Fruit fly (Drosophila melanogaster) whole organism, embryonic: Measurements from ENCODE around the gene beat-Vc.

Experiments used
- Atf-2 ChIP-seq: fragments of 200-800 bp; sonication (Bioruptor generic); optimal IDR thresholded peaks from 2 replicates; lab custom pipeline; 2016; ENCODE audit warnings: missing biosample characterization, missing genetic modification characterization
- CG10654 ChIP-seq: fragments of 200-800 bp; sonication (Bioruptor generic); optimal IDR thresholded peaks from 2 replicates; lab custom pipeline; 2016; ENCODE audit warnings: missing biosample characterization, missing genetic modification characterization
- CG11504 ChIP-seq: fragments of 200-800 bp; sonication (Bioruptor generic); optimal IDR thresholded peaks from 3 replicates; lab custom pipeline; 2019; ENCODE audit warnings: missing biosample characterization, mild to moderate bottlenecking, missing genetic modification characterization, moderate library complexity
- CG1233 ChIP-seq: fragments of 200-800 bp; sonication (Bioruptor generic); optimal IDR thresholded peaks from 4 replicates; lab custom pipeline; 2018; ENCODE audit warnings: missing biosample characterization, mild to moderate bottlenecking, missing genetic modification characterization
- CG14860 ChIP-seq: fragments of 200-800 bp; sonication (Bioruptor generic); IDR thresholded peaks from 3 replicates; pipeline ENCODE4 v1.3.6; 2022; ENCODE audit warnings: missing biosample characterization, missing genetic modification characterization; ENCODE audit not compliant: partially characterized antibody
- CG15696 ChIP-seq: fragments of 200-800 bp; sonication (Bioruptor generic); optimal IDR thresholded peaks from 2 replicates; lab custom pipeline; 2019; ENCODE audit warnings: missing biosample characterization, mild to moderate bottlenecking, missing genetic modification characterization, moderate library complexity
- CG1602 ChIP-seq: fragments of 200-800 bp; sonication (Bioruptor generic); optimal IDR thresholded peaks from 3 replicates; lab custom pipeline; 2016; ENCODE audit warnings: missing biosample characterization, missing genetic modification characterization
- CG17328 ChIP-seq: fragments of 200-800 bp; sonication (Bioruptor generic); IDR thresholded peaks from 2 replicates; pipeline ENCODE4 v1.3.6; 2022; ENCODE audit warnings: missing biosample characterization, missing genetic modification characterization
- CG17802 ChIP-seq: fragments of 200-800 bp; sonication (Bioruptor generic); optimal IDR thresholded peaks from 2 replicates; lab custom pipeline; 2018; ENCODE audit warnings: missing biosample characterization, mild to moderate bottlenecking, missing genetic modification characterization, moderate library complexity
- CG2199 ChIP-seq: fragments of 200-800 bp; sonication (Bioruptor generic); IDR thresholded peaks from 3 replicates; pipeline ENCODE4 v1.3.6; 2022; ENCODE audit warnings: missing biosample characterization, missing genetic modification characterization
- CG31224 ChIP-seq: fragments of 200-800 bp; sonication (Bioruptor generic); IDR thresholded peaks from 2 replicates; pipeline ENCODE4 v1.3.6; 2022; ENCODE audit warnings: missing biosample characterization, missing genetic modification characterization
- CG32772 ChIP-seq: fragments of 200-800 bp; sonication (Bioruptor generic); IDR thresholded peaks from 2 replicates; pipeline ENCODE4 v1.3.6; 2022; ENCODE audit warnings: missing biosample characterization, missing genetic modification characterization
- CG33557 ChIP-seq: fragments of 200-800 bp; sonication (Bioruptor generic); optimal IDR thresholded peaks from 2 replicates; lab custom pipeline; 2019; ENCODE audit warnings: missing biosample characterization, mild to moderate bottlenecking, missing genetic modification characterization, moderate library complexity
- CG4282 ChIP-seq: fragments of 200-800 bp; sonication (Bioruptor generic); optimal IDR thresholded peaks from 2 replicates; lab custom pipeline; 2016; ENCODE audit warnings: missing biosample characterization, missing genetic modification characterization
- CG6272 ChIP-seq: fragments of 200-800 bp; sonication (Bioruptor generic); IDR thresholded peaks from 2 replicates; pipeline ENCODE4 v1.3.6; 2022; ENCODE audit warnings: missing biosample characterization, missing genetic modification characterization
- CG7839 ChIP-seq: fragments of 200-800 bp; sonication (Bioruptor generic); optimal IDR thresholded peaks from 3 replicates; lab custom pipeline; 2018; ENCODE audit warnings: missing biosample characterization, mild to moderate bottlenecking, missing genetic modification characterization, moderate library complexity
- Dll ChIP-seq: fragments of 200-800 bp; sonication (Bioruptor generic); IDR thresholded peaks from 4 replicates; pipeline ENCODE4 v1.3.6; 2022; ENCODE audit warnings: missing biosample characterization, missing genetic modification characterization; ENCODE audit not compliant: partially characterized antibody
- Eip74EF ChIP-seq, 2 experiments: fragments of 200-800 bp in 1 of 2; fragments of >200 bp in 1 of 2; sonication (Bioruptor generic) in 1 of 2; optimal IDR thresholded peaks; 2 replicates each; lab custom pipeline; 2017 to 2019; ENCODE audit warnings: missing biosample characterization in 2 of 2, missing genetic modification characterization in 2 of 2, mild to moderate bottlenecking in 1 of 2, moderate library complexity in 1 of 2
- Gsc ChIP-seq: fragments of 200-800 bp; sonication (Bioruptor generic); IDR thresholded peaks from 2 replicates; pipeline ENCODE4 v1.3.6; 2022; ENCODE audit warnings: missing biosample characterization, missing genetic modification characterization
- H15 ChIP-seq: fragments of 200-800 bp; sonication (Bioruptor generic); IDR thresholded peaks from 3 replicates; pipeline ENCODE4 v1.3.6; 2022; ENCODE audit warnings: missing biosample characterization, missing genetic modification characterization
- Lim3 ChIP-seq: fragments of 200-800 bp; sonication (Bioruptor generic); IDR thresholded peaks from 2 replicates; pipeline ENCODE4 v1.3.6; 2022; ENCODE audit warnings: missing biosample characterization, missing genetic modification characterization
- Mad ChIP-seq: fragments of 200-800 bp; sonication (Bioruptor generic); optimal IDR thresholded peaks from 2 replicates; lab custom pipeline; 2016; ENCODE audit warnings: missing biosample characterization, missing genetic modification characterization
- NC2β ChIP-seq: fragments of 200-800 bp; sonication (Bioruptor generic); optimal IDR thresholded peaks from 2 replicates; lab custom pipeline; 2016; ENCODE audit warnings: missing biosample characterization, missing genetic modification characterization
- NFAT ChIP-seq: fragments of 200-800 bp; sonication (Bioruptor generic); IDR thresholded peaks from 2 replicates; pipeline ENCODE4 v1.3.6; 2022; ENCODE audit warnings: missing biosample characterization, missing genetic modification characterization
- NK7.1 ChIP-seq: fragments of 200-800 bp; sonication (Bioruptor generic); optimal IDR thresholded peaks from 3 replicates; lab custom pipeline; 2016; ENCODE audit warnings: missing biosample characterization, missing genetic modification characterization
- Nf-YA ChIP-seq: fragments of 200-800 bp; sonication (Bioruptor generic); IDR thresholded peaks from 2 replicates; pipeline ENCODE4 v1.3.6; 2022; ENCODE audit warnings: missing biosample characterization, missing genetic modification characterization
- Nf-YB ChIP-seq: fragments of 200-800 bp; sonication (Bioruptor generic); optimal IDR thresholded peaks from 3 replicates; lab custom pipeline; 2019; ENCODE audit warnings: missing biosample characterization, mild to moderate bottlenecking, missing genetic modification characterization, moderate library complexity
- Six4 ChIP-seq: fragments of 200-800 bp; sonication (Bioruptor generic); optimal IDR thresholded peaks from 2 replicates; lab custom pipeline; 2016; ENCODE audit warnings: missing biosample characterization, missing genetic modification characterization
- Stat92E ChIP-seq, 3 experiments: fragments of >200 bp in 2 of 3; fragments of 200-800 bp in 1 of 3; sonication (Bioruptor generic) in 1 of 3; optimal IDR thresholded peaks; 2 replicates each; lab custom pipeline; 2017 to 2019; ENCODE audit warnings: missing biosample characterization in 3 of 3, missing genetic modification characterization in 3 of 3, mild to moderate bottlenecking in 1 of 3, moderate library complexity in 1 of 3
- Taf1 ChIP-seq: fragments of 200-800 bp; sonication (Bioruptor generic); IDR thresholded peaks from 2 replicates; pipeline ENCODE4 v1.3.6; 2022; ENCODE audit warnings: missing biosample characterization, missing genetic modification characterization
- chinmo ChIP-seq: fragments of 200-800 bp; sonication (Bioruptor generic); IDR thresholded peaks from 4 replicates; pipeline ENCODE4 v1.3.6; 2022; ENCODE audit warnings: missing biosample characterization, missing genetic modification characterization; ENCODE audit not compliant: partially characterized antibody
- fd102C ChIP-seq: fragments of 200-800 bp; sonication (Bioruptor generic); optimal IDR thresholded peaks from 2 replicates; lab custom pipeline; 2018; ENCODE audit warnings: missing biosample characterization, mild to moderate bottlenecking, missing genetic modification characterization, moderate library complexity
- kah ChIP-seq: fragments of 200-800 bp; sonication (Bioruptor generic); optimal IDR thresholded peaks from 2 replicates; lab custom pipeline; 2018; ENCODE audit warnings: missing biosample characterization, mild to moderate bottlenecking, missing genetic modification characterization
- knrl ChIP-seq: fragments of 200-800 bp; sonication (Bioruptor generic); IDR thresholded peaks from 3 replicates; pipeline ENCODE4 v1.3.6; 2022; ENCODE audit warnings: missing biosample characterization, missing genetic modification characterization; ENCODE audit not compliant: partially characterized antibody
- lbe ChIP-seq: fragments of 200-800 bp; sonication (Bioruptor generic); optimal IDR thresholded peaks from 2 replicates; lab custom pipeline; 2016; ENCODE audit warnings: missing biosample characterization, mild to moderate bottlenecking, missing genetic modification characterization
- nau ChIP-seq: fragments of 200-800 bp; sonication (Bioruptor generic); optimal IDR thresholded peaks from 3 replicates; lab custom pipeline; 2017; ENCODE audit warnings: missing biosample characterization, mild to moderate bottlenecking, missing genetic modification characterization, missing genetic modification reagents
- nmo ChIP-seq: fragments of 200-800 bp; sonication (Bioruptor generic); optimal IDR thresholded peaks from 2 replicates; lab custom pipeline; 2018; ENCODE audit warnings: missing biosample characterization, mild to moderate bottlenecking, missing genetic modification characterization, moderate library complexity
- psq ChIP-seq: fragments of 200-800 bp; sonication (Bioruptor generic); optimal IDR thresholded peaks from 2 replicates; lab custom pipeline; 2017; ENCODE audit warnings: missing biosample characterization, missing genetic modification characterization
- row ChIP-seq: fragments of 200-800 bp; sonication (Bioruptor generic); IDR thresholded peaks from 3 replicates; pipeline ENCODE4 v1.3.6; 2022; ENCODE audit warnings: missing biosample characterization, missing genetic modification characterization
- sens-2 ChIP-seq: fragments of 200-800 bp; sonication (Bioruptor generic); IDR thresholded peaks from 2 replicates; pipeline ENCODE4 v1.3.6; 2022; ENCODE audit warnings: missing biosample characterization, missing genetic modification characterization
- seq ChIP-seq: fragments of 200-800 bp; sonication (Bioruptor generic); IDR thresholded peaks from 2 replicates; pipeline ENCODE4 v1.3.6; 2022; ENCODE audit warnings: missing biosample characterization, missing genetic modification characterization
- slou ChIP-seq: fragments of 200-800 bp; sonication (Bioruptor generic); optimal IDR thresholded peaks from 3 replicates; lab custom pipeline; 2016; ENCODE audit warnings: missing biosample characterization, missing genetic modification characterization
- sr ChIP-seq: fragments of 200-800 bp; sonication (Bioruptor generic); IDR thresholded peaks from 3 replicates; pipeline ENCODE4 v1.3.6; 2022; ENCODE audit warnings: missing biosample characterization, missing genetic modification characterization
- ttk ChIP-seq: fragments of 200-800 bp; sonication (Bioruptor generic); IDR thresholded peaks from 2 replicates; pipeline ENCODE4 v2.1.2; 2022; ENCODE audit warnings: missing biosample characterization, missing genetic modification characterization
- tx ChIP-seq: fragments of 200-800 bp; sonication (Bioruptor generic); optimal IDR thresholded peaks from 2 replicates; lab custom pipeline; 2016; ENCODE audit warnings: missing biosample characterization, missing genetic modification characterization
- unc-4 ChIP-seq: fragments of 200-800 bp; sonication (Bioruptor generic); IDR thresholded peaks from 2 replicates; pipeline ENCODE4 v1.3.6; 2022; ENCODE audit warnings: missing biosample characterization, missing genetic modification characterization; ENCODE audit not compliant: partially characterized antibody
- zen ChIP-seq: fragments of 200-800 bp; sonication (Bioruptor generic); optimal IDR thresholded peaks from 3 replicates; lab custom pipeline; 2018; ENCODE audit warnings: missing biosample characterization, mild to moderate bottlenecking, missing genetic modification characterization, moderate library complexity
- zfh1 ChIP-seq: fragments of 200-800 bp; sonication (Bioruptor generic); IDR thresholded peaks from 3 replicates; pipeline ENCODE4 v1.3.6; 2022; ENCODE audit warnings: missing biosample characterization, missing genetic modification characterization

beat-Vc gene

dm6 chr3R:12717588-12718535 is 65.2 kb downstream of the beat-Vc start (continued):
- TF ChIP-seq seq (GFP tag; lab: Robert Waterston, UW) = peak; percentile 62; the same call in 1 of the 2 replicates
- peak; percentile 71 for TF ChIP-seq CG11504 (tag; lab: Kevin White, UChicago)
- no peak for TF ChIP-seq Eip74EF (GFP tag; optimal IDR thresholded peaks at IDR 0.05; lab: Kevin White, UChicago)
- TF ChIP-seq row = peak; percentile 82
- TF ChIP-seq tx (GFP tag; lab: Kevin White, UChicago) = no peak
- peak; percentile 51 for TF ChIP-seq Atf-2 (GFP tag; lab: Kevin White, UChicago)
- no peak for TF ChIP-seq slou (GFP tag; lab: Kevin White, UChicago)
- no peak for TF ChIP-seq Gsc (GFP tag; lab: Robert Waterston, UW)
- TF ChIP-seq CG10654 (GFP tag; lab: Kevin White, UChicago) = peak; percentile 50
- TF ChIP-seq Mad (GFP tag; lab: Kevin White, UChicago) = no peak
- TF ChIP-seq knrl (GFP tag; lab: Robert Waterston, UW) = no peak
- TF ChIP-seq sens-2 (GFP tag; lab: Robert Waterston, UW) = no peak
- peak; percentile 62 for TF ChIP-seq zfh1 (GFP tag; lab: Robert Waterston, UW)
- TF ChIP-seq zen = no peak
- TF ChIP-seq nau (GFP tag; lab: Kevin White, UChicago) = peak; percentile 3
- TF ChIP-seq Dll (GFP tag; lab: Robert Waterston, UW) = no peak
- no peak for TF ChIP-seq CG4282 (GFP tag; lab: Kevin White, UChicago)
- no peak for TF ChIP-seq sr (GFP tag; lab: Robert Waterston, UW)
- peak; percentile 45; the same call in 1 of the 2 replicates for TF ChIP-seq CG32772 (GFP tag; lab: Robert Waterston, UW)
- TF ChIP-seq CG33557 (GFP tag; lab: Kevin White, UChicago) = no peak
- TF ChIP-seq CG6272 (GFP tag; lab: Robert Waterston, UW) = peak; percentile 42
- TF ChIP-seq nmo (GFP tag; lab: Kevin White, UChicago) = peak; percentile 28
- TF ChIP-seq unc-4 = no peak
- peak; percentile 67 for TF ChIP-seq CG17328 (GFP tag; lab: Robert Waterston, UW)
- TF ChIP-seq NFAT (GFP tag; lab: Robert Waterston, UW) = peak; percentile 36; the same call in 1 of the 2 replicates
- no peak for TF ChIP-seq Lim3
- peak; percentile 45 for TF ChIP-seq NK7.1 (GFP tag; lab: Kevin White, UChicago)
- peak; percentile 61 for TF ChIP-seq CG7839
- TF ChIP-seq CG15696 (tag; lab: Kevin White, UChicago) = peak; percentile 1
- peak; percentile 53; the same call in 1 of the 2 replicates for TF ChIP-seq ttk (GFP tag; lab: Robert Waterston, UW)
- TF ChIP-seq psq = no peak
- TF ChIP-seq H15 (GFP tag; lab: Robert Waterston, UW) = peak; percentile 60; the same call in 1 of the 3 replicates
- no peak for TF ChIP-seq CG17802 (tag; lab: Kevin White, UChicago)
- no peak for TF ChIP-seq Nf-YB (GFP tag; lab: Kevin White, UChicago)
- TF ChIP-seq Taf1 (GFP tag; lab: Robert Waterston, UW) = 0 out of 2 replicates have a peak, but pooled peaks have one; percentile 23
- no peak for TF ChIP-seq Nf-YA
- TF ChIP-seq lbe (GFP tag; lab: Kevin White, UChicago) = no peak
- TF ChIP-seq CG2199 (GFP tag; lab: Robert Waterston, UW) = no peak
- no peak for TF ChIP-seq fd102C (GFP tag; lab: Kevin White, UChicago)
- peak; percentile 25 for TF ChIP-seq Six4 (GFP tag; lab: Kevin White, UChicago)
- TF ChIP-seq CG1233 (GFP tag; lab: Kevin White, UChicago) = peak; percentile 47
- TF ChIP-seq chinmo (GFP tag; lab: Robert Waterston, UW) = 0 out of 4 replicates have a peak, but pooled peaks have one; percentile 56
- TF ChIP-seq CG31224 = 0 out of 2 replicates have a peak, but pooled peaks have one; percentile 17
- peak; percentile 39 for TF ChIP-seq NC2β
- TF ChIP-seq CG1602 (GFP tag; lab: Kevin White, UChicago) = peak; percentile 25
- TF ChIP-seq Stat92E (GFP tag; optimal IDR thresholded peaks at IDR 0.05; lab: Kevin White, UChicago) = no peak
- TF ChIP-seq CG14860 (GFP tag; lab: Robert Waterston, UW) = no peak
- TF ChIP-seq kah = no peak
